Worm (Caenorhabditis elegans) whole organism, midembryonic: ENCODE data around the gene snrp-40.1.

ENCODE experiments used
- T22C8.4 ChIP-seq: fragments of 200-800 bp; sonication (Bioruptor generic); IDR thresholded peaks from 2 replicates; pipeline ENCODE4 v1.3.6; 2022; ENCODE audit warnings: missing genetic modification characterization, missing compliant biosample characterization
- cog-1 ChIP-seq: sonication (generic microtip); optimal IDR thresholded peaks from 2 replicates; lab custom pipeline; 2016; ENCODE audit warnings: missing genetic modification characterization, missing compliant biosample characterization
- flt-1 ChIP-seq: fragments of 200-800 bp; sonication (Bioruptor generic); IDR thresholded peaks from 2 replicates; pipeline ENCODE4 v1.3.6; 2022; ENCODE audit warnings: missing genetic modification characterization, missing compliant biosample characterization
- klf-2 ChIP-seq: fragments of 200-800 bp; sonication (Bioruptor generic); conservative IDR thresholded peaks from 2 replicates; pipeline ENCODE4 v1.3.6; 2022; ENCODE audit warnings: missing genetic modification reagents, missing genetic modification characterization, missing compliant biosample characterization
- med-1 ChIP-seq: sonication (generic microtip); optimal IDR thresholded peaks from 2 replicates; lab custom pipeline; 2017; ENCODE audit warnings: missing genetic modification characterization, mild to moderate bottlenecking, missing compliant biosample characterization, antibody characterized with exemption, missing genetic modification reagents; ENCODE audit not compliant: insufficient read depth
- tab-1 ChIP-seq: fragments of 200-800 bp; sonication (Bioruptor generic); IDR thresholded peaks from 2 replicates; pipeline ENCODE4 v1.3.6; 2022; ENCODE audit warnings: missing genetic modification characterization, missing compliant biosample characterization

DNA sequence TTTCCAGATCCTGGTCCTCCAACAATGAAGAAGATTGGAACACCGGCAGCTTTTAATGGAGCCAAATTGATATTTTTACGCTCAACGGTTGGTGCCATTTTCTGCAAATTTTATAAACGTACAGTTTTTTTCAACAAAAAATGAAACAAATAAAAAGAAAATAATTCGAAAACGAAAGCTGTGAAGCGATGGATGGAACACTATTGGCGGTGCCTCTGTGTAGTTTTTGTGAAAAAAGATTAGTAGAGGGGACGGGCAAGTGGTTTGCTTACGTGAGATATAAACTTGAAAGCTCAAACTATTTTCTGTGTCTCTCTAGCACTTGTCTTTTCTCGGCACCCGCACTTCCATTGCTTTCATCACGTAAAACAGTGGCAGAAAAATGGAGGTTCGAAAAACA is 12.0 kb downstream of the snrp-40.1 start, which contains the start of gene F38B2.4:
- TF ChIP-seq cog-1 (tag; lab: Kevin White, UChicago) (no peak), med-1 (GFP tag; lab: Kevin White, UChicago) (no peak), tab-1 (no peak), flt-1 (no peak), T22C8.4 (GFP tag; lab: Robert Waterston, UW) (no peak), klf-2 (GFP tag; lab: Robert Waterston, UW) (no peak)
